Worm (Caenorhabditis elegans): Measurements from ENCODE around the gene Y57G11C.22.

Y57G11C.22 gene

DNA sequence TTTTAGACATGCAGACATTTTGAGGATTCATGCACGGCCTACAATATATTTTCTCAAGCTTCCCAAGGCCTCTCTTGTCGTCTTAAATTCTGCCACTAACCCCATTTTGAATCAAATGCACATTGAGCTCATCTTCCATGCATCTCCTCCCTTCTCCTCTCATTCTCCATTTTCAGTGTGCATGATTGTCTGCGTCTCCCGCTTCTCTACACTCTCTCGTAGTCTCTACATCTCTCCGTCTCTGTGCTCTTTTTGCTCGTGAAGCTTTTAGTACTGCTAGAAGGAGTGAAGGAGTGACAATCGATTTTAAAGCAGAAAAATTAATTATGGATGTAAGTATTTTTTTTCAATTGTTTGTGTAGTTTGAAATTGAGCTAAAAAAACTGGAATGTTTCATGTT, at the start of gene Y57G11C.22:
TSS of gene Y57G11C.22 (plus strand) at position 327 of the 400 bp plus-strand sequence.
- TF ChIP-seq tbx-37 (GFP tag; conservative IDR thresholded peaks at IDR 0.05) (no peak), sea-1 (GFP tag; conservative IDR thresholded peaks at IDR 0.05) (no peak), scrt-1 (GFP tag; IDR thresholded peaks at IDR 0.05) (no peak), hnd-1 (tag; optimal IDR thresholded peaks at IDR 0.05) (no peak), ama-1 (optimal IDR thresholded peaks at IDR 0.05) (no peak), hmg-4 (GFP tag; optimal IDR thresholded peaks at IDR 0.05) (no peak), aly-1 (tag; optimal IDR thresholded peaks at IDR 0.05) (no peak), ceh-36 (tag; optimal IDR thresholded peaks at IDR 0.05) (no peak), ceh-13 (GFP tag; optimal IDR thresholded peaks at IDR 0.05) (no peak), ets-7 (tag; optimal IDR thresholded peaks at IDR 0.05) (no peak), F13C5.2 (tag; optimal IDR thresholded peaks at IDR 0.05) (no peak), pes-1 (GFP tag; IDR thresholded peaks at IDR 0.05) (no peak), flt-1 (GFP tag; IDR thresholded peaks at IDR 0.05) (no peak), tra-4 (tag; optimal IDR thresholded peaks at IDR 0.05) (no peak), tbx-11 (GFP tag; IDR thresholded peaks at IDR 0.05) (no peak), B0310.2 (tag; optimal IDR thresholded peaks at IDR 0.05) (no peak)

DNA sequence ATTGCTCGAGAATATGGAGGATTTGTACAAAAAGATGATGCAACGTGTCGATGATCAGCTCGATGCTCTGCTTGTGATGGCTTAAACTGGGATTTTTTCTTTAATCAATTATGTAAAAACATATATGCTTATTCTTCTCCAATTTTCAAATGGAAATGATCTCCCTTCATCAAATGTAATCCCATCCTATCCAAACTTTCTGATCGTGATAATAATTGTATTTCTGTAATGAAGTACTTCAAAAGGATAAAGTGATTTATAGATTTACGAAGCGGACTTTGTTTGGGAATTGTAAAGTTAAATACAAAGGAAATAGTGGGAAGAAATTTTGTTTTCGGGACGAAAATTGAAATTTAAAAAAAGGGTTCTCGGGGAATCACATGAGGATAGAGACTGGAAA, 46.4 kb upstream of the Y57G11C.22 start:
- TF ChIP-seq sea-1 (GFP tag; conservative IDR thresholded peaks at IDR 0.05) = no peak
- no peak for TF ChIP-seq hmg-4 (GFP tag; optimal IDR thresholded peaks at IDR 0.05)
- TF ChIP-seq pes-1 (GFP tag; IDR thresholded peaks at IDR 0.05) = no peak
- no peak for TF ChIP-seq aly-1 (tag; optimal IDR thresholded peaks at IDR 0.05)
- no peak for TF ChIP-seq F13C5.2 (tag; optimal IDR thresholded peaks at IDR 0.05)
- TF ChIP-seq scrt-1 (GFP tag; IDR thresholded peaks at IDR 0.05) = no peak
- no peak for TF ChIP-seq ceh-13 (GFP tag; optimal IDR thresholded peaks at IDR 0.05)
- no peak for TF ChIP-seq ets-7 (tag; optimal IDR thresholded peaks at IDR 0.05)
- no peak for TF ChIP-seq ama-1 (optimal IDR thresholded peaks at IDR 0.05)
- TF ChIP-seq B0310.2 (tag; optimal IDR thresholded peaks at IDR 0.05) = no peak
- TF ChIP-seq flt-1 (GFP tag; IDR thresholded peaks at IDR 0.05) = no peak
- no peak for TF ChIP-seq tbx-37 (GFP tag; conservative IDR thresholded peaks at IDR 0.05)
- no peak for TF ChIP-seq hmbx-1 (tag; optimal IDR thresholded peaks at IDR 0.05)
- TF ChIP-seq tbx-11 (GFP tag; IDR thresholded peaks at IDR 0.05) = no peak
- TF ChIP-seq ceh-36 (tag; optimal IDR thresholded peaks at IDR 0.05) = no peak
- TF ChIP-seq tra-4 (tag; optimal IDR thresholded peaks at IDR 0.05) = no peak
- no peak for TF ChIP-seq hnd-1 (tag; optimal IDR thresholded peaks at IDR 0.05)

DNA sequence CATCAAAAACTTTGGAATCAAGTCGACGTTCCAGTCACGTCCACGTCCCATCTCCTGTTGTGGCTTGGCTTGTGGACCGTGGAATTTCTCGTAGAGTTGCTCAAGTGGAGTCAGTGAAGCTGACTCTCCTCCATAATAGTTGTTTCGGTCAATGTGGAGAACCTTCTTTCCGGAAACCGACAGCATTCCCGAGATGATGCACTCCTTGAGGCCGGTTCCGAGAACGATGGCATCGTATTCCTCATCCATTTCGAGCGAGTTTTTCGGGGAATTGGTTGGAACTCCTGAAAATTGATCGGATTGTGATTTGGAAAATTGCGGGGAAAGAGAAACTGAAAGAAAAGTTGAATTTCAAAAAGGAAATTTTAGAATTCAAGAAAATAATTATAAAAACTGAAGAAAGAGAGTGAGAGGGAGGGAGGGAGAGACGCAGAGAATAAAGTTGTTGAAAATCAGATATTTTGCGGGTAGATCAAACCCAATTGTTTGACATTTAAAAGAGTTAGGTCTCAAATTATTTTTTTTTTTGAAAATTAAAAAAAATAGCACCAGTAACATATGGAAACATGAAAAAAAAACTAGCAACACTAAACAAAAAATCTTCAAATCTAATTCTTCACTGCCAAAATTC, 44.3 kb upstream of the Y57G11C.22 start, which contains the start of gene gdi-1:
TSS of gene gdi-1 (minus strand) at position 286 of the 631 bp plus-strand sequence.
- TF ChIP-seq scrt-1 (GFP tag; IDR thresholded peaks at IDR 0.05) = no peak
- no peak for TF ChIP-seq ceh-13 (GFP tag; optimal IDR thresholded peaks at IDR 0.05)
- no peak for TF ChIP-seq ama-1 (optimal IDR thresholded peaks at IDR 0.05)
- TF ChIP-seq ets-7 (tag; optimal IDR thresholded peaks at IDR 0.05) = no peak
- TF ChIP-seq ceh-36 (tag; optimal IDR thresholded peaks at IDR 0.05) = no peak
- TF ChIP-seq hmg-4 (GFP tag; optimal IDR thresholded peaks at IDR 0.05) = no peak
- no peak for TF ChIP-seq flt-1 (GFP tag; IDR thresholded peaks at IDR 0.05)
- no peak for TF ChIP-seq hnd-1 (tag; optimal IDR thresholded peaks at IDR 0.05)
- no peak for TF ChIP-seq B0310.2 (tag; optimal IDR thresholded peaks at IDR 0.05)
- no peak for TF ChIP-seq tra-4 (tag; optimal IDR thresholded peaks at IDR 0.05)
- no peak for TF ChIP-seq hmbx-1 (tag; optimal IDR thresholded peaks at IDR 0.05)
- no peak for TF ChIP-seq sea-1 (GFP tag; conservative IDR thresholded peaks at IDR 0.05)
- TF ChIP-seq tbx-37 (GFP tag; conservative IDR thresholded peaks at IDR 0.05) = no peak
- TF ChIP-seq pes-1 (GFP tag; IDR thresholded peaks at IDR 0.05) = no peak
- no peak for TF ChIP-seq tbx-11 (GFP tag; IDR thresholded peaks at IDR 0.05)
- no peak for TF ChIP-seq F13C5.2 (tag; optimal IDR thresholded peaks at IDR 0.05)
- no peak for TF ChIP-seq aly-1 (tag; optimal IDR thresholded peaks at IDR 0.05)

DNA sequence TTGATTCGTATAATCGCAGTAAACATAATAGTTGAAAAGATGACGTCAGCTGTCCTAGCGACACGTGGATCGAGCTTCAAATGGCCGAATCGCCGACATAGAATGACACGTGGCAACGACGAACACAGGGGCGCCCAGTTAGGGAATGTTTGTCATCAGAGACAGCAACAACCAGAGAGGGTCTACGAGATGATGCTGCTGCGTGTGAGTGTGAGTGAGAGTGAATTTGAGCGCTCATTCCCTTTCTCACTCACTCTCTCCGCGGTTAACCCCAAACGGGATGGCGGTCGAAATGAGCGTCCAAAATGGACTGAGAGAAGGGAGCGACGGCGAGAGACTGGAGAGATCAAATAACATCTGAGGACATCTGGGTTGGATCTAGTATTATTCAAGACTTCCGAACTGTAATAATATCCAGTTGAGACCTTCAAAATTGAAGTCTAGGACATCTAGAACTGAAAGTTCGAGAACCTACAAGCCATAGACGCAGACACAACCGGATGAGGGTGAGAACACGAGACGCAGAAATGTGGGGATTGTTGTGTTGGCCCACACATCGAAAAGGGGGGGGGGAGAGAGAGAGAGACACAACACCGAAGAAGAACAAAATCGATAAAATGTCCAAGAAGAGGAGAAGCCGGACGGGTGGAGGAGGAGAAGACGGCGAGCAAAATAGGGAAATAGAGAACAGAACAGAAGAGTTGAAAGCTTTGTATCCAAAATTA, 42.9 kb upstream of the Y57G11C.22 start:
- TF ChIP-seq tbx-11 (GFP tag; IDR thresholded peaks at IDR 0.05) (no peak), flt-1 (GFP tag; IDR thresholded peaks at IDR 0.05) (no peak), hmg-4 (GFP tag; optimal IDR thresholded peaks at IDR 0.05) (peak; percentile 16), tbx-37 (GFP tag; conservative IDR thresholded peaks at IDR 0.05) (no peak), ets-7 (tag; optimal IDR thresholded peaks at IDR 0.05) (no peak), ama-1 (optimal IDR thresholded peaks at IDR 0.05) (no peak), ceh-13 (GFP tag; optimal IDR thresholded peaks at IDR 0.05) (no peak), sea-1 (GFP tag; conservative IDR thresholded peaks at IDR 0.05) (no peak)

DNA sequence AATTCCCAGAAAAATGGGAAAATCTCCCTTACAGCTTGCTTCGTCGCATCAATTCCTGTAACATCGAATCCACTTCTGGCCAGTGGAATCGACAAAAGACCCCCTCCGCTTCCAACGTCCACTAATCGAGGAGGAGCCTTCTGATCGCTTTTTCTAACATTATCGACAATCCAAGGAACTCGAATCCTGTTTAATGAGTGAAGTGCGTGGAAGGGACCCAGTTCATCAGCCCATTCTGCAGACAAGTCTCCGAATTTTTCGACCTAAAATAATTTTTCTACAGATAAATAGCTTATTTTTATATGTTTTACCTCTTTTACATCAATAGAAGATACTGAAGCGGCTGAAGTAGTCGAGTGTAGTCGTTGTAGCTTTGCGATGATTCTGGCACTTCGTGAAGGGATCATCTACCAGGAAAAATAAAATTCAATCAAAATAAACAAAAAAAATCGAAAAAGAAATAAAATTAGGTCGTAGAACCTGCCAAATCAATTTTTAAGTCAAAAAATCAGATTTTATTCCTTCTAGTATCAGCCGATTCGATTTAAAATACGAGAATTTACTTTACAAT, 41.0 kb upstream of the Y57G11C.22 start, which contains the start of gene coq-3:
TSS of gene coq-3 (minus strand) at position 407 of the 571 bp plus-strand sequence.
- TF ChIP-seq pes-1 (GFP tag; IDR thresholded peaks at IDR 0.05) = no peak

DNA sequence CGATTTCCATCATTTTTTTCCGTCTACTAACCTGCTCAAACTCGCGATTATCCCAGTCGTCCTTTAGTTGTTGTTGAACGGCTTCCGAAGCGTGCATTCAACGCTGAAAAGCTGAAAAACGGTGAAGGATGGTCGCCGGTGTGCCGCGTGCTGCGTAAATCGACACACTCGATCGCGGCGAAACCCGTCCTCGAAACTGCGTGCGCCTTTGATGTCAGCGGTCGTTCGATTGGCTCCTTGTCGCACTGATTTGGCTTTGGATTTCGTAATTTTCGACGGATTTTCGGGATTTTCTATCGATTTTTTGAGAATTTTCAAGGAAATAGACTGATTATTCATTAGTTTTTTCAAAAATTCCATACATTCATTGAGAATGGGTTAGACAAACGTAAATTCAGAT, 39.7 kb upstream of the Y57G11C.22 start, which contains the start of the genes Y57G11C.1147 and nuo-3:
TSS of gene Y57G11C.1147 (minus strand) at position 161 of the 400 bp plus-strand sequence.
TSS of gene nuo-3 (minus strand) at position 191 of the 400 bp plus-strand sequence.
- TF ChIP-seq hmbx-1 (tag; optimal IDR thresholded peaks at IDR 0.05) = no peak
- no peak for TF ChIP-seq hnd-1 (tag; optimal IDR thresholded peaks at IDR 0.05)
- TF ChIP-seq tbx-11 (GFP tag; IDR thresholded peaks at IDR 0.05) = no peak
- no peak for TF ChIP-seq ama-1 (optimal IDR thresholded peaks at IDR 0.05)
- TF ChIP-seq scrt-1 (GFP tag; IDR thresholded peaks at IDR 0.05) = no peak
- no peak for TF ChIP-seq tbx-37 (GFP tag; conservative IDR thresholded peaks at IDR 0.05)
- TF ChIP-seq B0310.2 (tag; optimal IDR thresholded peaks at IDR 0.05) = no peak
- no peak for TF ChIP-seq flt-1 (GFP tag; IDR thresholded peaks at IDR 0.05)
- no peak for TF ChIP-seq sea-1 (GFP tag; conservative IDR thresholded peaks at IDR 0.05)
- no peak for TF ChIP-seq F13C5.2 (tag; optimal IDR thresholded peaks at IDR 0.05)

DNA sequence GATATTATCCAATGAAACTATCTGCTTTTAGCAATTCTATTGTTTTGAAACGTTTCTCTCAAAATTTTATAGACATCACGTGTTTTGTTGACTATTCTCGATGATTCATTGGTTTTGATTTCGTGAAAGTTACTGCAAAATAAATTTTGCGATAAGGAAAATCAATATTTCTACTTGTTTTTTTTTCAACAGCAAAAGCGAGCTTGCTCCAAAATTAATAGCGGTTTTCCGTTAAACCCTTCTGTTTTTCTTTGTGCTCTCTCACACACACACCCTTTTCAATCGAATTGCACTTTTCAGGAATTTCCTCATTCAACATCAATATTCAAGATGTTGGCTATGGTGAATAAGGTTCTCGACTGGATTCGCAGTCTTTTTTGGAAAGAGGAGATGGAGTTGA, 39.2 kb upstream of the Y57G11C.22 start, which contains the start of gene arl-8:
TSS of gene arl-8 (plus strand) at position 301 of the 400 bp plus-strand sequence.
- TF ChIP-seq tbx-37 (GFP tag; conservative IDR thresholded peaks at IDR 0.05) (no peak), ets-7 (tag; optimal IDR thresholded peaks at IDR 0.05) (no peak), sea-1 (GFP tag; conservative IDR thresholded peaks at IDR 0.05) (no peak), pes-1 (GFP tag; IDR thresholded peaks at IDR 0.05) (no peak), ama-1 (optimal IDR thresholded peaks at IDR 0.05) (no peak), ceh-36 (tag; optimal IDR thresholded peaks at IDR 0.05) (no peak), flt-1 (GFP tag; IDR thresholded peaks at IDR 0.05) (no peak), F13C5.2 (tag; optimal IDR thresholded peaks at IDR 0.05) (no peak), ceh-13 (GFP tag; optimal IDR thresholded peaks at IDR 0.05) (no peak)
